Worm (Caenorhabditis elegans) whole organism, L3 larva: ENCODE results near the gene Y46G5A.8.
A peak's percentile ranks its signal among the peaks of the same experiment; 100 is the strongest.

Experiments
- ama-1 ChIP-seq: fragments of 150-350 bp; optimal IDR thresholded peaks from 2 replicates; lab custom pipeline; 2018
- ceh-82 ChIP-seq: fragments of 150-350 bp; optimal IDR thresholded peaks from 2 replicates; lab custom pipeline; 2014; ENCODE audit warnings: missing biosample characterization, missing genetic modification characterization
- ceh-9 ChIP-seq: sonication (generic microtip); optimal IDR thresholded peaks from 2 replicates; lab custom pipeline; 2018; ENCODE audit warnings: missing biosample characterization, missing genetic modification characterization
- daf-12 ChIP-seq: fragments of 150-350 bp; optimal IDR thresholded peaks from 2 replicates; lab custom pipeline; 2014; ENCODE audit warnings: missing biosample characterization, missing genetic modification reagents, missing genetic modification characterization
- egl-27 ChIP-seq: sonication (generic microtip); optimal IDR thresholded peaks from 4 replicates; lab custom pipeline; 2017; ENCODE audit warnings: missing biosample characterization, missing genetic modification reagents, missing genetic modification characterization
- elt-1 ChIP-seq: fragments of 150-350 bp; optimal IDR thresholded peaks from 2 replicates; lab custom pipeline; 2014; ENCODE audit warnings: missing biosample characterization, missing genetic modification characterization
- elt-3 ChIP-seq, 3 experiments: fragments of 150-350 bp in 1 of 3; sonication (generic microtip) in 2 of 3; optimal IDR thresholded peaks; 2 replicates in 2 of 3; 4 replicates in 1 of 3; lab custom pipeline; 2014 to 2017; ENCODE audit warnings: missing biosample characterization in 3 of 3, missing genetic modification characterization in 3 of 3
- eor-1 ChIP-seq, 2 experiments: fragments of 150-350 bp; optimal IDR thresholded peaks; 2 replicates each; lab custom pipeline; 2014 to 2018; ENCODE audit warnings: missing biosample characterization in 2 of 2, missing genetic modification characterization in 2 of 2
- fkh-10 ChIP-seq: sonication (generic microtip); optimal IDR thresholded peaks from 2 replicates; lab custom pipeline; 2017; ENCODE audit warnings: missing biosample characterization, missing genetic modification reagents, missing genetic modification characterization
- fkh-2 ChIP-seq: fragments of 150-350 bp; optimal IDR thresholded peaks from 2 replicates; lab custom pipeline; 2014; ENCODE audit warnings: missing biosample characterization, missing genetic modification reagents, missing genetic modification characterization
- fos-1 ChIP-seq: fragments of 150-350 bp; optimal IDR thresholded peaks from 2 replicates; lab custom pipeline; 2014; ENCODE audit warnings: missing biosample characterization, missing genetic modification characterization
- hmg-11 ChIP-seq: sonication (generic microtip); optimal IDR thresholded peaks from 2 replicates; lab custom pipeline; 2016; ENCODE audit warnings: missing genetic modification characterization, missing compliant biosample characterization
- jun-1 ChIP-seq: fragments of 150-350 bp; optimal IDR thresholded peaks from 2 replicates; lab custom pipeline; 2014; ENCODE audit warnings: missing biosample characterization, missing genetic modification reagents, missing genetic modification characterization
- lin-15B ChIP-seq: fragments of 150-350 bp; optimal IDR thresholded peaks from 2 replicates; lab custom pipeline; 2014; ENCODE audit warnings: missing biosample characterization, missing genetic modification characterization
- lin-39 ChIP-seq: fragments of 150-350 bp; optimal IDR thresholded peaks from 2 replicates; lab custom pipeline; 2018; ENCODE audit warnings: missing biosample characterization, missing genetic modification reagents, missing genetic modification characterization
- lsy-12 ChIP-seq: sonication (generic microtip); optimal IDR thresholded peaks from 2 replicates; lab custom pipeline; 2016; ENCODE audit warnings: mild to moderate bottlenecking, missing genetic modification characterization, missing compliant biosample characterization
- mdl-1 ChIP-seq: fragments of 150-350 bp; optimal IDR thresholded peaks from 2 replicates; lab custom pipeline; 2014; ENCODE audit warnings: missing biosample characterization, missing genetic modification characterization
- nfya-1 ChIP-seq: sonication (generic microtip); optimal IDR thresholded peaks from 2 replicates; lab custom pipeline; 2017; ENCODE audit warnings: missing genetic modification characterization, mild to moderate bottlenecking, missing compliant biosample characterization, antibody characterized with exemption, moderate library complexity; ENCODE audit not compliant: insufficient read depth
- nhr-11 ChIP-seq: fragments of 150-350 bp; optimal IDR thresholded peaks from 2 replicates; lab custom pipeline; 2014; ENCODE audit warnings: missing biosample characterization, missing genetic modification characterization
- nhr-23 ChIP-seq: fragments of 150-350 bp; optimal IDR thresholded peaks from 2 replicates; lab custom pipeline; 2014; ENCODE audit warnings: missing biosample characterization, missing genetic modification reagents, missing genetic modification characterization
- nhr-237 ChIP-seq: fragments of 150-350 bp; optimal IDR thresholded peaks from 2 replicates; lab custom pipeline; 2014; ENCODE audit warnings: missing biosample characterization, missing genetic modification characterization
- nhr-25 ChIP-seq: sonication (generic microtip); optimal IDR thresholded peaks from 2 replicates; lab custom pipeline; 2017; ENCODE audit warnings: missing biosample characterization, missing genetic modification characterization
- nhr-28 ChIP-seq: fragments of 150-350 bp; optimal IDR thresholded peaks from 2 replicates; lab custom pipeline; 2014; ENCODE audit warnings: missing biosample characterization, missing genetic modification characterization
- nhr-67 ChIP-seq: fragments of 150-350 bp; optimal IDR thresholded peaks from 2 replicates; lab custom pipeline; 2014; ENCODE audit warnings: missing biosample characterization, missing genetic modification characterization
- nhr-77 ChIP-seq: fragments of 150-350 bp; optimal IDR thresholded peaks from 2 replicates; lab custom pipeline; 2014; ENCODE audit warnings: missing biosample characterization, missing genetic modification characterization
- sea-2 ChIP-seq: fragments of 150-350 bp; sonication (generic microtip); optimal IDR thresholded peaks from 4 replicates; lab custom pipeline; 2014; ENCODE audit warnings: missing biosample characterization, missing genetic modification reagents, missing genetic modification characterization
- snpc-4 ChIP-seq: fragments of 150-350 bp; optimal IDR thresholded peaks from 2 replicates; lab custom pipeline; 2014; ENCODE audit warnings: missing biosample characterization, missing genetic modification characterization
- tbx-2 ChIP-seq: sonication (generic microtip); optimal IDR thresholded peaks from 2 replicates; lab custom pipeline; 2016; ENCODE audit warnings: mild to moderate bottlenecking, missing genetic modification characterization, missing compliant biosample characterization
- unc-39 ChIP-seq: sonication (generic microtip); optimal IDR thresholded peaks from 4 replicates; lab custom pipeline; 2017; ENCODE audit warnings: missing biosample characterization, missing genetic modification characterization
- zag-1 ChIP-seq: fragments of 150-350 bp; optimal IDR thresholded peaks from 2 replicates; lab custom pipeline; 2014; ENCODE audit warnings: missing biosample characterization, missing genetic modification characterization
- ztf-11 ChIP-seq: fragments of 150-350 bp; optimal IDR thresholded peaks from 2 replicates; lab custom pipeline; 2014; ENCODE audit warnings: missing biosample characterization, missing genetic modification characterization

Y46G5A.8 gene

ce11 chrII:12756180-12756579, at the start of gene Y46G5A.8, which contains the start of gene Y46G5A.7:
Y46G5A.8 (plus strand) TSS chrII:12756338.
Y46G5A.7 (minus strand) TSS chrII:12756332.
- TF ChIP-seq lsy-12 (tag; lab: Kevin White, UChicago) (no peak), ama-1 (lab: Kevin White, UChicago) (no peak), nhr-77 (tag; lab: Kevin White, UChicago) (no peak), fos-1 (tag; lab: Kevin White, UChicago) (no peak), nhr-67 (tag; lab: Kevin White, UChicago) (no peak), mdl-1 (no peak), nhr-28 (tag; lab: Kevin White, UChicago) (no peak), jun-1 (tag; lab: Kevin White, UChicago) (no peak), eor-1 (tag; optimal IDR thresholded peaks at IDR 0.05; lab: Kevin White, UChicago) (no peak), ceh-9 (tag; lab: Kevin White, UChicago) (no peak), nhr-25 (tag; lab: Kevin White, UChicago) (no peak), lin-39 (tag; lab: Kevin White, UChicago) (no peak), daf-12 (no peak)

DNA sequence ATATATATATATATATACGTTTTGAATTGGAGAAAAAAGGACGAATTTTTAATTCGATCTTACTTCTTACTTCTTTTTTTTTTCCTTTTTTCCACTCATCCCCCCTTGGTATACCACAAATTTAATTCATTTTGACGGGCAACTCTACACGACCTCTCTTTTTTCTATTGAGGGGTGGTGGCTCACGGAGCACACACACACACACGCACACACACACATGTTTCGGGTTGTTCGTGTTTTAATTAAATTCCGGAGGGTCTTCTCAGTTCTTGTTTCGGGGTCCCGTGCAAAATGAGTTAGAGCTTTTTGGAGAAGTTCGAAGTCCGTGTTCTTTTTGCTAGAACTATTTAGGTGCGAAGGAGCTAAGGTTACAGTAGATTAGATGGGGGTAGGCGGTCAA, 44.6 kb upstream of the Y46G5A.8 start:
- TF ChIP-seq fkh-10 (no peak), ceh-82 (tag; lab: Kevin White, UChicago) (no peak), unc-39 (tag; lab: Kevin White, UChicago) (no peak), nfya-1 (tag; lab: Kevin White, UChicago) (no peak), snpc-4 (no peak), ceh-9 (tag; lab: Kevin White, UChicago) (no peak), nhr-237 (no peak), fkh-2 (tag; lab: Kevin White, UChicago) (no peak), mdl-1 (no peak), nhr-77 (tag; lab: Kevin White, UChicago) (no peak), zag-1 (no peak), ama-1 (lab: Kevin White, UChicago) (no peak), nhr-11 (tag; lab: Kevin White, UChicago) (no peak), ztf-11 (tag; lab: Kevin White, UChicago) (no peak), egl-27 (tag; lab: Kevin White, UChicago) (no peak), elt-3 (tag; optimal IDR thresholded peaks at IDR 0.05; lab: Kevin White, UChicago) (no peak)

ce11 chrII:12715757-12716350, 40.3 kb upstream of the Y46G5A.8 start:
- TF ChIP-seq eor-1 (tag; optimal IDR thresholded peaks at IDR 0.05; lab: Kevin White, UChicago) (no peak), nhr-28 (tag; lab: Kevin White, UChicago) (no peak), sea-2 (GFP tag; lab: Kevin White, UChicago) (no peak), elt-1 (tag; lab: Kevin White, UChicago) (no peak), nhr-67 (tag; lab: Kevin White, UChicago) (no peak), lin-15B (no peak), nhr-23 (tag; lab: Kevin White, UChicago) (no peak), elt-3 (tag; optimal IDR thresholded peaks at IDR 0.05; lab: Kevin White, UChicago) (no peak)

DNA sequence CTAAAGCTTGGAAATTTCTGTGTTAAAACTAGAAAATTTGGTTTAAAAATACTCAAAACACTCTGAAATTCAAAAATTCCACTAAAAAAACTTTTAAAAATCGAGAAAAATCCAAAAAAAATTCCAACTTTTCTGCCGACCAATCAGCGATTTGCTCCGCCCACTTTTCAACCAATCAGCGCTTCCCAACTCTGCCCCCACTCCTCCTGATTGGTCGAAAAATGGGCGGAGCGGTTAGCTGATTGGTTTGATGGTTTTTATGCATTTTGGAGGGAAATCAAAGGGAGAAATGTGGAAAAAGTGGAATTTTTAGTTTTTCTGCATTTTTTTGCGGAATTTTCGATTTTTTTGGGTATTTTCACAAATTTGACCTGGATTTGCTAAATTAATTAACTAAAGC, 34.1 kb upstream of the Y46G5A.8 start:
- TF ChIP-seq elt-3 (tag; optimal IDR thresholded peaks at IDR 0.05; lab: Kevin White, UChicago) (no peak), nfya-1 (tag; lab: Kevin White, UChicago) (peak; percentile 92)

ce11 chrII:12722685-12723287, 33.4 kb upstream of the Y46G5A.8 start:
- TF ChIP-seq tbx-2 (tag; lab: Kevin White, UChicago) (no peak), unc-39 (tag; lab: Kevin White, UChicago) (no peak), nfya-1 (tag; lab: Kevin White, UChicago) (peak; percentile 92), fos-1 (tag; lab: Kevin White, UChicago) (no peak), nhr-25 (tag; lab: Kevin White, UChicago) (no peak), nhr-11 (tag; lab: Kevin White, UChicago) (no peak), hmg-11 (tag; lab: Kevin White, UChicago) (no peak)
